Fruit fly (Drosophila melanogaster): ENCODE measurements around the gene odd.
A peak's percentile ranks its signal among the peaks of the same experiment; 100 is the strongest.

Gene odd

dm6 chr2L:3573907-3574306 lies 32.6 kb downstream of the odd start:
- TF ChIP-seq CG10631 (GFP tag; optimal IDR thresholded peaks at IDR 0.05) (peak; percentile 52), dsx (GFP tag; optimal IDR thresholded peaks at IDR 0.05; ENCODE audit: poor library complexity, severe bottlenecking) (peak; percentile 19), CG4318 (GFP tag; optimal IDR thresholded peaks at IDR 0.05) (peak; percentile 52), svp (GFP tag) (no peak), ss (GFP tag; optimal IDR thresholded peaks at IDR 0.05) (no peak), CG1621 (tag; optimal IDR thresholded peaks at IDR 0.05) (peak; percentile 49), Blimp-1 (GFP tag; optimal IDR thresholded peaks at IDR 0.05) (no peak), CG8319 (GFP tag; optimal IDR thresholded peaks at IDR 0.05) (peak; percentile 23), cyc (GFP tag; optimal IDR thresholded peaks at IDR 0.05) (peak; percentile 41), CG9139 (GFP tag; optimal IDR thresholded peaks at IDR 0.05) (peak; percentile 16), eg (GFP tag; IDR thresholded peaks at IDR 0.05) (peak; percentile 80), CG11902 (GFP tag; optimal IDR thresholded peaks at IDR 0.05) (peak; percentile 42), CG11294 (GFP tag; IDR thresholded peaks at IDR 0.05) (no peak), CG8632 (GFP tag; optimal IDR thresholded peaks at IDR 0.05) (peak; percentile 12), topi (GFP tag; optimal IDR thresholded peaks at IDR 0.05) (peak; percentile 47), fd85E (GFP tag; optimal IDR thresholded peaks at IDR 0.05) (no peak), CG6276 (GFP tag; optimal IDR thresholded peaks at IDR 0.05) (peak; percentile 33), CG11762 (GFP tag; optimal IDR thresholded peaks at IDR 0.05; ENCODE audit: insufficient read depth) (no peak), Lpt (GFP tag; optimal IDR thresholded peaks at IDR 0.05) (peak; percentile 55), Sox14 (GFP tag; optimal IDR thresholded peaks at IDR 0.05) (peak; percentile 56), CG32006 (GFP tag; optimal IDR thresholded peaks at IDR 0.05) (peak; percentile 64), acj6 (GFP tag; optimal IDR thresholded peaks at IDR 0.05) (peak; percentile 39), Hr39 (GFP tag; optimal IDR thresholded peaks at IDR 0.05) (peak; percentile 63), CG6854 (GFP tag; optimal IDR thresholded peaks at IDR 0.05) (no peak), dac (GFP tag; optimal IDR thresholded peaks at IDR 0.05) (no peak), Ets21C (GFP tag; optimal IDR thresholded peaks at IDR 0.05) (peak; percentile 39), CG10669 (GFP tag; optimal IDR thresholded peaks at IDR 0.05) (peak; percentile 28), Ets96B (tag; optimal IDR thresholded peaks at IDR 0.05) (peak; percentile 58), CG6163 (GFP tag; IDR thresholded peaks at IDR 0.05) (peak; percentile 89), CG16779 (tag; optimal IDR thresholded peaks at IDR 0.05) (no peak), Eip75B (GFP tag; optimal IDR thresholded peaks at IDR 0.05) (no peak), achi (GFP tag; optimal IDR thresholded peaks at IDR 0.05) (peak; percentile 59), Sox15 (GFP tag; optimal IDR thresholded peaks at IDR 0.05) (peak; percentile 14), Hr38 (GFP tag; optimal IDR thresholded peaks at IDR 0.05) (no peak), CG6792 (GFP tag; optimal IDR thresholded peaks at IDR 0.05) (peak; percentile 9), Eip93F (GFP tag; optimal IDR thresholded peaks at IDR 0.05) (no peak), salr (GFP tag; optimal IDR thresholded peaks at IDR 0.05) (peak; percentile 8 to 36), Hr4 (GFP tag; optimal IDR thresholded peaks at IDR 0.05) (peak; percentile 51), CG6808 (GFP tag; optimal IDR thresholded peaks at IDR 0.05) (no peak), Sox102F (GFP tag; optimal IDR thresholded peaks at IDR 0.05) (peak; percentile 3), Gug (GFP tag; IDR thresholded peaks at IDR 0.05) (peak; percentile 76; the same call in 1 of the 2 replicates), CG3032 (tag; optimal IDR thresholded peaks at IDR 0.05) (peak; percentile 31), vri (GFP tag; optimal IDR thresholded peaks at IDR 0.05) (no peak), lz (GFP tag; optimal IDR thresholded peaks at IDR 0.05) (peak; percentile 46), CG15336 (GFP tag; IDR thresholded peaks at IDR 0.05) (peak; percentile 71), CG3919 (GFP tag; optimal IDR thresholded peaks at IDR 0.05) (peak; percentile 67), CG7368 (GFP tag; optimal IDR thresholded peaks at IDR 0.05) (peak; percentile 40), Smox (GFP tag; optimal IDR thresholded peaks at IDR 0.05) (no peak), CG34406 (GFP tag; optimal IDR thresholded peaks at IDR 0.05) (peak; percentile 35), Met (GFP tag; optimal IDR thresholded peaks at IDR 0.05) (no peak), fd59A (GFP tag; optimal IDR thresholded peaks at IDR 0.05) (peak; percentile 39), Eip78C (GFP tag) (peak; percentile 75), pdm3 (GFP tag; optimal IDR thresholded peaks at IDR 0.05) (peak; percentile 54)
